Worm (Caenorhabditis elegans) whole organism, L4 larva: ENCODE data around the gene npp-15.
A peak's percentile ranks its signal among the peaks of the same experiment; 100 is the strongest.

ENCODE experiments used
- R02D3.7 ChIP-seq: fragments of 150-350 bp; sonication (generic microtip); optimal IDR thresholded peaks from 3 replicates; lab custom pipeline; 2014; ENCODE audit warnings: missing biosample characterization, missing genetic modification characterization
- aly-2 ChIP-seq: sonication (generic microtip); optimal IDR thresholded peaks from 2 replicates; lab custom pipeline; 2018; ENCODE audit warnings: missing biosample characterization, missing genetic modification characterization
- ctbp-1 ChIP-seq: fragments of 200-800 bp; sonication (Bioruptor generic); IDR thresholded peaks from 2 replicates; pipeline ENCODE4 v1.3.6; 2022; ENCODE audit warnings: missing genetic modification reagents, missing genetic modification characterization, missing compliant biosample characterization
- jun-1 ChIP-seq: fragments of 150-350 bp; optimal IDR thresholded peaks from 2 replicates; lab custom pipeline; 2014; ENCODE audit warnings: missing biosample characterization, missing genetic modification reagents, missing genetic modification characterization
- lir-3 ChIP-seq: sonication (generic microtip); optimal IDR thresholded peaks from 2 replicates; lab custom pipeline; 2016; ENCODE audit warnings: mild to moderate bottlenecking, missing genetic modification characterization, missing compliant biosample characterization
- lsy-2 ChIP-seq, 2 experiments: fragments of 150-350 bp in 1 of 2; sonication (generic microtip) in 1 of 2; optimal IDR thresholded peaks; 2 replicates each; lab custom pipeline; 2014 to 2017; ENCODE audit warnings: missing biosample characterization in 2 of 2, missing genetic modification characterization in 2 of 2
- mdl-1 ChIP-seq, 2 experiments: fragments of 150-350 bp in 1 of 2; sonication (generic microtip) in 1 of 2; optimal IDR thresholded peaks; 2 replicates each; lab custom pipeline; 2014 to 2017; ENCODE audit warnings: missing biosample characterization in 2 of 2, missing genetic modification characterization in 2 of 2
- nhr-237 ChIP-seq: sonication (generic microtip); optimal IDR thresholded peaks from 2 replicates; lab custom pipeline; 2017; ENCODE audit warnings: missing biosample characterization, missing genetic modification characterization
- nhr-28 ChIP-seq: fragments of 150-350 bp; optimal IDR thresholded peaks from 2 replicates; lab custom pipeline; 2014; ENCODE audit warnings: missing biosample characterization, missing genetic modification characterization
- skn-1 ChIP-seq: fragments of 150-350 bp; optimal IDR thresholded peaks from 2 replicates; lab custom pipeline; 2014; ENCODE audit warnings: missing biosample characterization, missing genetic modification characterization
- unc-130 ChIP-seq: sonication (generic microtip); optimal IDR thresholded peaks from 2 replicates; lab custom pipeline; 2016; ENCODE audit warnings: missing genetic modification reagents, missing genetic modification characterization, missing compliant biosample characterization
- zag-1 ChIP-seq: fragments of 150-350 bp; optimal IDR thresholded peaks from 2 replicates; lab custom pipeline; 2014; ENCODE audit warnings: missing biosample characterization, missing genetic modification characterization

ce11 chrIII:7940819-7941218 lies 12.0 kb downstream of the npp-15 start, which contains the start of gene C29E4.12:
- TF ChIP-seq unc-130 (no peak), aly-2 (tag; lab: Kevin White, UChicago) (no peak), skn-1 (tag; lab: Kevin White, UChicago) (no peak), zag-1 (tag; lab: Kevin White, UChicago) (no peak), nhr-237 (tag; lab: Kevin White, UChicago) (no peak), jun-1 (no peak), mdl-1 (tag; optimal IDR thresholded peaks at IDR 0.05; lab: Kevin White, UChicago) (no peak), R02D3.7 (tag; lab: Kevin White, UChicago) (no peak), lsy-2 (tag; optimal IDR thresholded peaks at IDR 0.05; lab: Kevin White, UChicago) (peak in 1 of 2 experiments; percentile 83), nhr-28 (tag; lab: Kevin White, UChicago) (peak; percentile 52), lir-3 (tag; lab: Kevin White, UChicago) (no peak), ctbp-1 (GFP tag; lab: Robert Waterston, UW) (no peak)
